Worm (Caenorhabditis elegans): Measurements from ENCODE around the gene F28A12.3.

DNA sequence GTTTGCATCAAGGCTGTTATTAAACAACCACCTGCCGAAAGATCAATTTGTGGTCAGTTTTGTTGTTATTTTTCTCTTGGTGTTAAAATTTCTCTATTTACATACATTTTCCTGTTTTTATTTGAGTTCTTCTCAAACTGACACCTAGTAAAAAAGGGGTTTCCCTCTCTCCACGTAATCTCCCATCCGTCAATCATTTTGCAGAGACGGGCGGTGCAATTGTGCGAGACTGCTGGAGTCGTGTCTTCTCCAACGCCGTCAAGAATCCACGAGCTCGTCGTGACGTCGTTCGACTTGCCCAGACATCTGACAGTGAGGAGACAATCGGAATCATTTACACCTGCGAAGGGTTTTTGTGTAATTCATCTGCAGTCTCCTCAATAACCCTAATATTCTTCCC lies 14.8 kb downstream of the F28A12.3 start:
- no peak for TF ChIP-seq nhr-10 (tag; optimal IDR thresholded peaks at IDR 0.05)
- no peak for TF ChIP-seq nhr-237 (tag; optimal IDR thresholded peaks at IDR 0.05)
- no peak for TF ChIP-seq gmeb-1 (tag; optimal IDR thresholded peaks at IDR 0.05)
- TF ChIP-seq alr-1 (tag; optimal IDR thresholded peaks at IDR 0.05), result no peak
- TF ChIP-seq mdl-1 (tag; optimal IDR thresholded peaks at IDR 0.05), result no peak
- no peak for TF ChIP-seq egl-27 (tag; optimal IDR thresholded peaks at IDR 0.05)
- no peak for TF ChIP-seq lsy-2 (tag; optimal IDR thresholded peaks at IDR 0.05)
- TF ChIP-seq ztf-11 (tag; optimal IDR thresholded peaks at IDR 0.05), result no peak
